Fruit fly (Drosophila melanogaster) whole organism, embryonic: ENCODE data around the gene Uba5.

ENCODE experiments used
- Antp ChIP-seq: fragments of 200-800 bp; sonication (Bioruptor generic); optimal IDR thresholded peaks from 3 replicates; lab custom pipeline; 2016; ENCODE audit warnings: missing biosample characterization, missing genetic modification characterization
- B-H2 ChIP-seq: fragments of 200-800 bp; sonication (Bioruptor generic); optimal IDR thresholded peaks from 2 replicates; lab custom pipeline; 2018; ENCODE audit warnings: missing biosample characterization, mild to moderate bottlenecking, missing genetic modification characterization
- BEAF-32 ChIP-seq: fragments of 200-800 bp; sonication (Bioruptor generic); optimal IDR thresholded peaks from 3 replicates; lab custom pipeline; 2017; ENCODE audit warnings: missing biosample characterization, missing genetic modification characterization, mild to moderate bottlenecking, moderate library complexity, missing genetic modification reagents
- CG10462 ChIP-seq: fragments of 200-800 bp; sonication (Bioruptor generic); optimal IDR thresholded peaks from 2 replicates; lab custom pipeline; 2016; ENCODE audit warnings: missing biosample characterization, missing genetic modification characterization
- CG14860 ChIP-seq: fragments of 200-800 bp; sonication (Bioruptor generic); IDR thresholded peaks from 3 replicates; pipeline ENCODE4 v1.3.6; 2022; ENCODE audit warnings: missing biosample characterization, missing genetic modification characterization; ENCODE audit not compliant: partially characterized antibody
- CG1529 ChIP-seq: fragments of 200-800 bp; sonication (Bioruptor generic); optimal IDR thresholded peaks from 3 replicates; lab custom pipeline; 2018; ENCODE audit warnings: missing biosample characterization, missing genetic modification characterization
- CG15601 ChIP-seq: fragments of 200-800 bp; sonication (Bioruptor generic); optimal IDR thresholded peaks from 3 replicates; lab custom pipeline; 2019; ENCODE audit warnings: missing biosample characterization, mild to moderate bottlenecking, missing genetic modification characterization, moderate library complexity
- CG17912 ChIP-seq: fragments of 200-800 bp; sonication (Bioruptor generic); optimal IDR thresholded peaks from 2 replicates; lab custom pipeline; 2018; ENCODE audit warnings: missing biosample characterization, mild to moderate bottlenecking, missing genetic modification characterization
- CG18011 ChIP-seq: fragments of 200-800 bp; sonication (Bioruptor generic); optimal IDR thresholded peaks from 2 replicates; lab custom pipeline; 2017; ENCODE audit warnings: missing biosample characterization, missing genetic modification characterization, mild to moderate bottlenecking, moderate library complexity, missing genotype
- CG1832 ChIP-seq: fragments of 200-800 bp; sonication (Bioruptor generic); optimal IDR thresholded peaks from 2 replicates; lab custom pipeline; 2017; ENCODE audit warnings: missing biosample characterization, mild to moderate bottlenecking, missing genetic modification characterization, inconsistent platforms
- CG18764 ChIP-seq: fragments of 200-800 bp; sonication (Bioruptor generic); optimal IDR thresholded peaks from 3 replicates; lab custom pipeline; 2016; ENCODE audit warnings: missing biosample characterization, missing genetic modification characterization
- CG2120 ChIP-seq: fragments of 200-800 bp; sonication (Bioruptor generic); optimal IDR thresholded peaks from 3 replicates; lab custom pipeline; 2016; ENCODE audit warnings: missing biosample characterization, missing genetic modification characterization
- CG2199 ChIP-seq: fragments of 200-800 bp; sonication (Bioruptor generic); IDR thresholded peaks from 3 replicates; pipeline ENCODE4 v1.3.6; 2022; ENCODE audit warnings: missing biosample characterization, missing genetic modification characterization
- CG3281 ChIP-seq: fragments of 200-800 bp; sonication (Bioruptor generic); optimal IDR thresholded peaks from 3 replicates; lab custom pipeline; 2017; ENCODE audit warnings: missing biosample characterization, mild to moderate bottlenecking, missing genetic modification characterization
- CG33557 ChIP-seq: fragments of 200-800 bp; sonication (Bioruptor generic); optimal IDR thresholded peaks from 2 replicates; lab custom pipeline; 2019; ENCODE audit warnings: missing biosample characterization, mild to moderate bottlenecking, missing genetic modification characterization, moderate library complexity
- CG34224 ChIP-seq: fragments of 200-800 bp; sonication (Bioruptor generic); IDR thresholded peaks from 3 replicates; pipeline ENCODE4 v1.3.6; 2022; ENCODE audit warnings: missing biosample characterization, missing genetic modification characterization; ENCODE audit not compliant: partially characterized antibody
- CG5245 ChIP-seq: fragments of 200-800 bp; sonication (Bioruptor generic); optimal IDR thresholded peaks from 3 replicates; lab custom pipeline; 2016; ENCODE audit warnings: missing biosample characterization, missing genetic modification characterization
- CG6654 ChIP-seq: fragments of 200-800 bp; sonication (Bioruptor generic); optimal IDR thresholded peaks from 2 replicates; lab custom pipeline; 2017; ENCODE audit warnings: missing biosample characterization, mild to moderate bottlenecking, missing genetic modification characterization
- CG6854 ChIP-seq: fragments of 200-800 bp; sonication (Bioruptor generic); optimal IDR thresholded peaks from 3 replicates; lab custom pipeline; 2017; ENCODE audit warnings: missing biosample characterization, mild to moderate bottlenecking, missing genetic modification characterization
- CG8359 ChIP-seq: fragments of 200-800 bp; sonication (Bioruptor generic); optimal IDR thresholded peaks from 2 replicates; lab custom pipeline; 2017; ENCODE audit warnings: missing biosample characterization, mild to moderate bottlenecking, missing genetic modification characterization, borderline replicate concordance
- CG9876 ChIP-seq: fragments of 200-800 bp; sonication (Bioruptor generic); optimal IDR thresholded peaks from 2 replicates; lab custom pipeline; 2016; ENCODE audit warnings: missing biosample characterization, missing genetic modification characterization
- Dad ChIP-seq: fragments of 200-800 bp; sonication (Bioruptor generic); optimal IDR thresholded peaks from 3 replicates; lab custom pipeline; 2016; ENCODE audit warnings: missing biosample characterization, missing genetic modification characterization
- GATAe ChIP-seq: fragments of 200-800 bp; sonication (Bioruptor generic); conservative IDR thresholded peaks from 2 replicates; pipeline ENCODE4 v1.3.6; 2022; ENCODE audit warnings: missing biosample characterization, missing genetic modification characterization
- Gsc ChIP-seq: fragments of 200-800 bp; sonication (Bioruptor generic); IDR thresholded peaks from 2 replicates; pipeline ENCODE4 v1.3.6; 2022; ENCODE audit warnings: missing biosample characterization, missing genetic modification characterization
- Hand ChIP-seq: fragments of 200-800 bp; sonication (Bioruptor generic); optimal IDR thresholded peaks from 2 replicates; lab custom pipeline; 2017; ENCODE audit warnings: mild to moderate bottlenecking, missing biosample characterization, missing genetic modification reagents, missing genetic modification characterization
- Hmr ChIP-seq: fragments of 200-800 bp; sonication (Bioruptor generic); optimal IDR thresholded peaks from 3 replicates; lab custom pipeline; 2017; ENCODE audit warnings: mild to moderate bottlenecking, missing biosample characterization, missing genetic modification reagents, missing genetic modification characterization
- Hr78 ChIP-seq, 2 experiments: fragments of 200-800 bp in 1 of 2; fragments of >200 bp in 1 of 2; sonication (Bioruptor generic) in 1 of 2; optimal IDR thresholded peaks; 2 replicates each; lab custom pipeline; 2017 to 2019; ENCODE audit warnings: missing biosample characterization in 2 of 2, missing genetic modification characterization in 2 of 2, mild to moderate bottlenecking in 1 of 2, moderate library complexity in 1 of 2
- Lpt ChIP-seq: fragments of >200 bp; optimal IDR thresholded peaks from 2 replicates; lab custom pipeline; 2018; ENCODE audit warnings: missing biosample characterization, missing genetic modification characterization
- NK7.1 ChIP-seq: fragments of 200-800 bp; sonication (Bioruptor generic); optimal IDR thresholded peaks from 3 replicates; lab custom pipeline; 2016; ENCODE audit warnings: missing biosample characterization, missing genetic modification characterization
- Nf-YC ChIP-seq: fragments of 200-800 bp; optimal IDR thresholded peaks from 3 replicates; lab custom pipeline; 2019; ENCODE audit warnings: missing biosample characterization, mild to moderate bottlenecking, missing genetic modification characterization, moderate library complexity
- Pdp1 ChIP-seq, 2 experiments: fragments of 200-800 bp; sonication (Bioruptor generic); optimal IDR thresholded peaks; 3 replicates each; lab custom pipeline; 2016; ENCODE audit warnings: missing biosample characterization in 2 of 2, missing genetic modification characterization in 2 of 2, mild to moderate bottlenecking in 1 of 2, moderate library complexity in 1 of 2
- Ptx1 ChIP-seq: fragments of 200-800 bp; sonication (Bioruptor generic); IDR thresholded peaks from 2 replicates; pipeline ENCODE4 v1.3.6; 2022; ENCODE audit warnings: missing biosample characterization, missing genetic modification characterization
- TFAM ChIP-seq: fragments of 200-800 bp; sonication (Bioruptor generic); optimal IDR thresholded peaks from 2 replicates; lab custom pipeline; 2017; ENCODE audit warnings: missing biosample characterization, missing genetic modification characterization, inconsistent platforms
- crol ChIP-seq: fragments of 200-800 bp; sonication (Bioruptor generic); IDR thresholded peaks from 2 replicates; pipeline ENCODE4 v1.3.6; 2022; ENCODE audit warnings: missing biosample characterization, missing genetic modification characterization
- danr ChIP-seq: fragments of 200-800 bp; sonication (Bioruptor generic); IDR thresholded peaks from 2 replicates; pipeline ENCODE4 v1.3.6; 2022; ENCODE audit warnings: missing biosample characterization, missing genetic modification characterization
- emc ChIP-seq: fragments of 200-800 bp; sonication (Bioruptor generic); optimal IDR thresholded peaks from 2 replicates; lab custom pipeline; 2016; ENCODE audit warnings: missing biosample characterization, missing genetic modification characterization
- ewg ChIP-seq: fragments of 200-800 bp; sonication (Bioruptor generic); optimal IDR thresholded peaks from 3 replicates; lab custom pipeline; 2017; ENCODE audit warnings: mild to moderate bottlenecking, missing biosample characterization, missing genetic modification reagents, missing genetic modification characterization
- gcm2 ChIP-seq: fragments of 200-800 bp; sonication (Bioruptor generic); optimal IDR thresholded peaks from 2 replicates; lab custom pipeline; 2016; ENCODE audit warnings: missing biosample characterization, missing genetic modification characterization
- gem ChIP-seq: fragments of 200-800 bp; sonication (Bioruptor generic); optimal IDR thresholded peaks from 2 replicates; lab custom pipeline; 2019; ENCODE audit warnings: missing biosample characterization, mild to moderate bottlenecking, missing genetic modification characterization, moderate library complexity
- hth ChIP-seq: fragments of >200 bp; optimal IDR thresholded peaks from 2 replicates; lab custom pipeline; 2017; ENCODE audit warnings: inconsistent platforms
- kay ChIP-seq: fragments of 200-800 bp; sonication (Bioruptor generic); optimal IDR thresholded peaks from 2 replicates; lab custom pipeline; 2016; ENCODE audit warnings: missing biosample characterization, missing genetic modification characterization
- klu ChIP-seq: fragments of 200-800 bp; sonication (Bioruptor generic); IDR thresholded peaks from 2 replicates; pipeline ENCODE4 v1.3.6; 2022; ENCODE audit warnings: missing biosample characterization, missing genetic modification characterization
- lab ChIP-seq: fragments of 200-800 bp; sonication (Bioruptor generic); optimal IDR thresholded peaks from 3 replicates; lab custom pipeline; 2017; ENCODE audit warnings: missing biosample characterization, missing genetic modification characterization, mild to moderate bottlenecking, moderate library complexity, missing genetic modification reagents
- mirr ChIP-seq: fragments of 200-800 bp; sonication (Bioruptor generic); optimal IDR thresholded peaks from 3 replicates; lab custom pipeline; 2018; ENCODE audit warnings: missing biosample characterization, mild to moderate bottlenecking, missing genetic modification characterization
- prd ChIP-seq, 3 experiments: fragments of >200 bp in 2 of 3; fragments of 200-800 bp in 1 of 3; sonication (Bioruptor generic) in 1 of 3; optimal IDR thresholded peaks in 2 of 3; IDR thresholded peaks in 1 of 3; 2 replicates in 2 of 3; 3 replicates in 1 of 3; pipeline versions ENCODE4 v1.3.6 to Lab custom; 2017 to 2022; ENCODE audit warnings: missing biosample characterization in 1 of 3, missing genetic modification characterization in 1 of 3
- sob ChIP-seq: fragments of 200-800 bp; sonication (Bioruptor generic); IDR thresholded peaks from 2 replicates; pipeline ENCODE4 v1.3.6; 2022; ENCODE audit warnings: missing biosample characterization, missing genetic modification characterization
- sr ChIP-seq: fragments of 200-800 bp; sonication (Bioruptor generic); IDR thresholded peaks from 3 replicates; pipeline ENCODE4 v1.3.6; 2022; ENCODE audit warnings: missing biosample characterization, missing genetic modification characterization
- toy ChIP-seq: fragments of 200-800 bp; sonication (Bioruptor generic); IDR thresholded peaks from 2 replicates; pipeline ENCODE4 v1.3.6; 2022; ENCODE audit warnings: missing biosample characterization, missing genetic modification characterization

Gene Uba5

DNA sequence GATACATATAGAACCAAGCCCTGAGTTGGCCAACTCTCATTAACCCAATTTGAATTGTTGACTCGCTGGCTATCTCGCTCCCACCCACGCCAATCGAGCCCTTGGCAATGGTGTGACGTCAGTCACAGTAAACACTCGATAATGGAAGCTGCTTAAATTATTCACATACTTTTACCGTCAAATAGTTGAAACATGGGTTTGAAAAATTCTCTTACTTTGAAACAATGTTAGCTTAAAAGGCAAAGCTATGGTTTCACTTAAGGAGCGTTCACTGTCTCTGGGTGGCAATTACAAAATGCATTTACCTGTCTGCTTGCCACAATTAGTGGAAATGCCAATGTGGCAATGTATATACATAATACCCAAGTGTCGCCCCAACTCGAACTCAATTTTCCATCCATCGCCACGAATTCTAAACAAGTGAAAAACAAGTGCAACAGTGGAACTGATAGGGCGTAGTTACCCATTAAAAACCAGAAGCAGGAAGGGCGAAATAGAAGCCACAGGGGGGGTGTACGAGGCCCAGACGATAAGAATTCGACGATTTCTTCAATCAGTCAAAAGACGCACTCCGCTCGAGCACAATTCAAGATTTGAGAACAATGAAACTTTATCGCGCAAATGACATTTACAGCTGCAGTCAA is 33.7 kb upstream of the Uba5 start (continued):
- peak; percentile 65 for TF ChIP-seq CG6854 (GFP tag; lab: Kevin White, UChicago)
- peak; percentile 42; the same call in 1 of the 3 replicates for TF ChIP-seq sr (GFP tag; lab: Robert Waterston, UW)
- no peak for TF ChIP-seq TFAM (GFP tag; lab: Kevin White, UChicago)
- peak; percentile 56 for TF ChIP-seq emc
- TF ChIP-seq Dad: peak; percentile 83
- TF ChIP-seq CG33557: peak; percentile 50
- TF ChIP-seq kay (GFP tag; lab: Kevin White, UChicago): peak; percentile 61
- TF ChIP-seq CG14860 (GFP tag; lab: Robert Waterston, UW): no peak
- TF ChIP-seq Pdp1 (GFP tag; optimal IDR thresholded peaks at IDR 0.05; lab: Kevin White, UChicago): peak; percentile 79 to 85
- peak; percentile 81 for TF ChIP-seq crol (GFP tag; lab: Robert Waterston, UW)
- TF ChIP-seq CG17912 (GFP tag; lab: Kevin White, UChicago): peak; percentile 71
- TF ChIP-seq CG34224 (GFP tag; lab: Robert Waterston, UW): no peak
- TF ChIP-seq CG18764 (GFP tag; lab: Kevin White, UChicago): peak; percentile 59
- TF ChIP-seq Ptx1: peak; percentile 90
- TF ChIP-seq Gsc (GFP tag; lab: Robert Waterston, UW): peak; percentile 69
- peak; percentile 70 for TF ChIP-seq CG1529 (GFP tag; lab: Kevin White, UChicago)
- TF ChIP-seq danr (GFP tag; lab: Robert Waterston, UW): peak; percentile 79
- peak; percentile 90 for TF ChIP-seq Antp (GFP tag; lab: Kevin White, UChicago)
- TF ChIP-seq GATAe (GFP tag; lab: Robert Waterston, UW): peak; percentile 43; the same call in 1 of the 2 replicates
- TF ChIP-seq toy: peak; percentile 66; the same call in 1 of the 2 replicates
- peak; percentile 86 for TF ChIP-seq gem (tag; lab: Kevin White, UChicago)
- no peak for TF ChIP-seq hth (lab: Kevin White, UChicago)
- TF ChIP-seq CG15601: peak; percentile 50
- peak; percentile 67 for TF ChIP-seq klu (GFP tag; lab: Robert Waterston, UW)
- peak; percentile 28 for TF ChIP-seq CG18011 (GFP tag; lab: Kevin White, UChicago)
- no peak for TF ChIP-seq prd (optimal IDR thresholded peaks at IDR 0.05; lab: Kevin White, UChicago)
- TF ChIP-seq prd (GFP tag; IDR thresholded peaks at IDR 0.05; lab: Robert Waterston, UW): peak; percentile 95
- TF ChIP-seq CG2199 (GFP tag; lab: Robert Waterston, UW): peak; percentile 80; the same call in 1 of the 3 replicates
- TF ChIP-seq Lpt (GFP tag; lab: Kevin White, UChicago): no peak
- peak; percentile 60 for TF ChIP-seq Hand (GFP tag; lab: Kevin White, UChicago)
- TF ChIP-seq B-H2: peak; percentile 72
- TF ChIP-seq sob: peak; percentile 85
- TF ChIP-seq CG1832 (GFP tag; lab: Kevin White, UChicago): no peak
- TF ChIP-seq CG8359: peak; percentile 44
- peak; percentile 78 for TF ChIP-seq Nf-YC
- peak; percentile 64 for TF ChIP-seq ewg (GFP tag; lab: Kevin White, UChicago)
- TF ChIP-seq CG5245 (GFP tag; lab: Kevin White, UChicago): peak; percentile 74
- peak; percentile 83 for TF ChIP-seq CG9876
- peak; percentile 86 for TF ChIP-seq mirr (GFP tag; lab: Kevin White, UChicago)
- peak; percentile 43 for TF ChIP-seq CG6654 (GFP tag; lab: Kevin White, UChicago)
- TF ChIP-seq Hmr (GFP tag; lab: Kevin White, UChicago): peak; percentile 83
- TF ChIP-seq CG2120 (GFP tag; lab: Kevin White, UChicago): peak; percentile 88
- peak; percentile 85 for TF ChIP-seq CG3281 (GFP tag; lab: Kevin White, UChicago)
- peak; percentile 61 for TF ChIP-seq NK7.1 (GFP tag; lab: Kevin White, UChicago)
- TF ChIP-seq CG10462 (GFP tag; lab: Kevin White, UChicago): peak; percentile 65
- TF ChIP-seq gcm2 (GFP tag; lab: Kevin White, UChicago): peak; percentile 70
- no peak for TF ChIP-seq BEAF-32
- peak in 1 of 2 experiments; percentile 43 for TF ChIP-seq Hr78 (GFP tag; optimal IDR thresholded peaks at IDR 0.05; lab: Kevin White, UChicago)
- peak; percentile 92 for TF ChIP-seq lab (GFP tag; lab: Kevin White, UChicago)
